Worm (Caenorhabditis elegans) whole organism, L4 larva: ENCODE results near the gene C50B8.6.

Experiments used
- ceh-44 ChIP-seq: fragments of 200-800 bp; sonication (Bioruptor generic); IDR thresholded peaks from 2 replicates; pipeline ENCODE4 v1.3.6; 2022; ENCODE audit warnings: missing genetic modification reagents, missing genetic modification characterization, missing compliant biosample characterization
- dve-1 ChIP-seq: sonication (generic microtip); optimal IDR thresholded peaks from 2 replicates; lab custom pipeline; 2017; ENCODE audit warnings: antibody characterized with exemption, mild to moderate bottlenecking, missing genetic modification characterization, missing compliant biosample characterization; ENCODE audit not compliant: insufficient read depth
- fos-1 ChIP-seq: fragments of 150-350 bp; optimal IDR thresholded peaks from 2 replicates; lab custom pipeline; 2014; ENCODE audit warnings: missing biosample characterization, missing genetic modification characterization
- lin-38 ChIP-seq: fragments of 200-800 bp; sonication (Bioruptor generic); IDR thresholded peaks from 2 replicates; pipeline ENCODE4 v1.3.6; 2022; ENCODE audit warnings: missing genetic modification reagents, missing genetic modification characterization, missing compliant biosample characterization
- nhr-102 ChIP-seq: sonication (generic microtip); optimal IDR thresholded peaks from 2 replicates; lab custom pipeline; 2016; ENCODE audit warnings: mild to moderate bottlenecking, missing genetic modification characterization, moderate library complexity, missing compliant biosample characterization
- skn-1 ChIP-seq: fragments of 150-350 bp; optimal IDR thresholded peaks from 2 replicates; lab custom pipeline; 2014; ENCODE audit warnings: missing biosample characterization, missing genetic modification characterization
- ztf-11 ChIP-seq: fragments of 150-350 bp; optimal IDR thresholded peaks from 2 replicates; lab custom pipeline; 2014; ENCODE audit warnings: missing biosample characterization, missing genetic modification characterization

DNA sequence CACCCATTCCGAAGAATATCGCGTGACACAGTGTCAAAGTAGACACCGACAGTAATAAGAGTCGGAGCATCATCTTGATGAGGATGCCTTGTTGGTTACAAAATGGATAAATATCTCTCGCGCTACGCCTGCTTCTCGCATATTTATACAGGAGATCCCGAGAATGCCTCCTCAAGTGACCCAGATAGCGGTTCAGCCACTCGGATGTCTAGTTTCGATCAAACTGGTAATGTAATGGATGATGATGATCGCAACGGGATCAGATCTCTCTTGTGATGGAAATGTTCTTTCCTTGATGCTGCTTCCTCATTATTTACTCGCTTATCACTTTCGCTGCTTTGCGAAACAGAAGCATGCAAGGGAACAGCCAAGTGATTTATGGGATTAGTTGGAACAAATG, 14.9 kb upstream of the C50B8.6 start, which contains the start of gene grl-17:
- TF ChIP-seq skn-1, result no peak
- TF ChIP-seq ceh-44 (GFP tag; lab: Robert Waterston, UW), result no peak
- TF ChIP-seq nhr-102, result no peak
- TF ChIP-seq ztf-11, result no peak
- no peak for TF ChIP-seq fos-1 (tag; lab: Kevin White, UChicago)
- no peak for TF ChIP-seq lin-38 (GFP tag; lab: Robert Waterston, UW)
- TF ChIP-seq dve-1 (tag; lab: Kevin White, UChicago), result no peak
